Worm (Caenorhabditis elegans): ENCODE results near the gene unc-58.

DNA sequence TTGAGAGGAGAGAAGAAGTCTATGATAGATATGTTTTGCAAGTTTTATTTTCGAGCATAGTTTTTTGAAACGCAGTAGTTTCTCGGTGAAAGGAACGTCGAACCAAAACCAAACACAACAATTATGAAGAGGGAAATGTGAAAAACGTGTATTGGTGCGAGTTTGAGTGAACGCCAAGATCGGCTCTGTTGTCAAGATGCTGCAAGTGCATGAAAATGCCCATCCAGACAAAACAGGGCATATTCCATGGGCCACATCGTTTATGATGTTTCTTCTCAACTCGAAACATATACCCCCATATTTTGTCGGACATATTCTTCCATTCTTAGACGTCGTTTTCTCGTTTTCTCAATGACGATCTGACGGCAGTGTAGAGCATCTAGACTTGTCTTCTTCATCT is 10.0 kb downstream of the unc-58 start:
- no peak for TF ChIP-seq flt-1 (GFP tag; IDR thresholded peaks at IDR 0.05)
- no peak for TF ChIP-seq F13C5.2 (tag; optimal IDR thresholded peaks at IDR 0.05)
- TF ChIP-seq scrt-1 (GFP tag; IDR thresholded peaks at IDR 0.05): no peak
- TF ChIP-seq sea-1 (GFP tag; conservative IDR thresholded peaks at IDR 0.05): no peak
- TF ChIP-seq ama-1 (optimal IDR thresholded peaks at IDR 0.05): no peak
- TF ChIP-seq B0310.2 (tag; optimal IDR thresholded peaks at IDR 0.05): no peak
- no peak for TF ChIP-seq tbx-11 (GFP tag; IDR thresholded peaks at IDR 0.05)
